Fruit fly (Drosophila melanogaster) whole organism, prepupa: ENCODE measurements around the gene UBL3.

Experiments used
- Blimp-1 ChIP-seq: fragments of 200-800 bp; sonication (Bioruptor generic); optimal IDR thresholded peaks from 3 replicates; lab custom pipeline; 2017; ENCODE audit warnings: missing biosample characterization, missing genetic modification characterization, mild to moderate bottlenecking, moderate library complexity, missing genetic modification reagents
- CG10669 ChIP-seq: fragments of 200-800 bp; sonication (Bioruptor generic); optimal IDR thresholded peaks from 3 replicates; lab custom pipeline; 2018; ENCODE audit warnings: missing biosample characterization, mild to moderate bottlenecking, missing genetic modification characterization, moderate library complexity
- CG11294 ChIP-seq: fragments of 200-800 bp; sonication (Bioruptor generic); IDR thresholded peaks from 2 replicates; pipeline ENCODE4 v1.3.6; 2022; ENCODE audit warnings: missing biosample characterization, missing genetic modification characterization
- CG15336 ChIP-seq: fragments of 200-800 bp; sonication (Bioruptor generic); IDR thresholded peaks from 2 replicates; pipeline ENCODE4 v1.3.6; 2022; ENCODE audit warnings: missing biosample characterization, missing genetic modification characterization
- CG1621 ChIP-seq: fragments of 200-800 bp; sonication (Bioruptor generic); optimal IDR thresholded peaks from 3 replicates; lab custom pipeline; 2018; ENCODE audit warnings: missing biosample characterization, mild to moderate bottlenecking, missing genetic modification characterization
- CG3032 ChIP-seq: fragments of 200-800 bp; optimal IDR thresholded peaks from 2 replicates; lab custom pipeline; 2019; ENCODE audit warnings: missing biosample characterization, mild to moderate bottlenecking, missing genetic modification characterization, moderate library complexity
- CG34406 ChIP-seq: fragments of 200-800 bp; sonication (Bioruptor generic); optimal IDR thresholded peaks from 3 replicates; lab custom pipeline; 2016; ENCODE audit warnings: missing biosample characterization, missing genetic modification characterization
- CG3919 ChIP-seq: fragments of 200-800 bp; sonication (Bioruptor generic); optimal IDR thresholded peaks from 3 replicates; lab custom pipeline; 2016; ENCODE audit warnings: missing biosample characterization, missing genetic modification characterization
- CG4318 ChIP-seq: fragments of 200-800 bp; sonication (Bioruptor generic); optimal IDR thresholded peaks from 3 replicates; lab custom pipeline; 2017; ENCODE audit warnings: missing biosample characterization, mild to moderate bottlenecking, missing genetic modification characterization
- CG6276 ChIP-seq: fragments of 200-800 bp; sonication (Bioruptor generic); optimal IDR thresholded peaks from 2 replicates; lab custom pipeline; 2017; ENCODE audit warnings: missing biosample characterization, mild to moderate bottlenecking, missing genetic modification characterization
- CG6808 ChIP-seq: fragments of 200-800 bp; sonication (Bioruptor generic); optimal IDR thresholded peaks from 3 replicates; lab custom pipeline; 2017; ENCODE audit warnings: missing biosample characterization, missing genetic modification characterization, mild to moderate bottlenecking, moderate library complexity, missing genetic modification reagents
- CG6854 ChIP-seq: fragments of 200-800 bp; sonication (Bioruptor generic); optimal IDR thresholded peaks from 2 replicates; lab custom pipeline; 2017; ENCODE audit warnings: missing biosample characterization, mild to moderate bottlenecking, missing genetic modification characterization
- CG8319 ChIP-seq: fragments of 200-800 bp; sonication (Bioruptor generic); optimal IDR thresholded peaks from 3 replicates; lab custom pipeline; 2016; ENCODE audit warnings: missing biosample characterization, missing genetic modification characterization
- CG8632 ChIP-seq: fragments of 200-800 bp; sonication (Bioruptor generic); optimal IDR thresholded peaks from 3 replicates; lab custom pipeline; 2016; ENCODE audit warnings: missing biosample characterization, missing genetic modification characterization
- CG9139 ChIP-seq: fragments of 200-800 bp; sonication (Bioruptor generic); optimal IDR thresholded peaks from 3 replicates; lab custom pipeline; 2017; ENCODE audit warnings: missing biosample characterization, mild to moderate bottlenecking, missing genetic modification characterization
- Eip75B ChIP-seq: fragments of 200-800 bp; sonication (Bioruptor generic); optimal IDR thresholded peaks from 3 replicates; lab custom pipeline; 2016; ENCODE audit warnings: missing biosample characterization, missing genetic modification characterization
- Eip78C ChIP-seq: fragments of 200-800 bp; sonication (Bioruptor generic); peaks from one replicate; lab custom pipeline; 2016; ENCODE audit warnings: missing biosample characterization, missing genetic modification characterization
- Eip93F ChIP-seq: fragments of 200-800 bp; sonication (Bioruptor generic); optimal IDR thresholded peaks from 2 replicates; lab custom pipeline; 2016; ENCODE audit warnings: missing biosample characterization, mild to moderate bottlenecking, missing genetic modification characterization
- Ets96B ChIP-seq: fragments of 200-800 bp; optimal IDR thresholded peaks from 2 replicates; lab custom pipeline; 2019; ENCODE audit warnings: missing biosample characterization, mild to moderate bottlenecking, missing genetic modification characterization, moderate library complexity
- Gug ChIP-seq: fragments of 200-800 bp; sonication (Bioruptor generic); IDR thresholded peaks from 2 replicates; pipeline ENCODE4 v1.3.6; 2022; ENCODE audit warnings: missing biosample characterization, missing genetic modification characterization
- Hr39 ChIP-seq: fragments of 200-800 bp; sonication (Bioruptor generic); optimal IDR thresholded peaks from 2 replicates; lab custom pipeline; 2016; ENCODE audit warnings: missing biosample characterization, missing genetic modification characterization
- Hr4 ChIP-seq: fragments of 200-800 bp; sonication (Bioruptor generic); optimal IDR thresholded peaks from 3 replicates; lab custom pipeline; 2016; ENCODE audit warnings: missing biosample characterization, missing genetic modification characterization
- Met ChIP-seq: fragments of 200-800 bp; sonication (Bioruptor generic); optimal IDR thresholded peaks from 3 replicates; lab custom pipeline; 2016; ENCODE audit warnings: missing biosample characterization, missing genetic modification characterization
- Smox ChIP-seq: fragments of 200-800 bp; sonication (Bioruptor generic); optimal IDR thresholded peaks from 3 replicates; lab custom pipeline; 2016; ENCODE audit warnings: missing biosample characterization, missing genetic modification characterization
- Sox102F ChIP-seq: fragments of 200-800 bp; sonication (Bioruptor generic); optimal IDR thresholded peaks from 2 replicates; lab custom pipeline; 2016; ENCODE audit warnings: missing biosample characterization, mild to moderate bottlenecking, missing genetic modification characterization
- achi ChIP-seq: fragments of 200-800 bp; sonication (Bioruptor generic); optimal IDR thresholded peaks from 3 replicates; lab custom pipeline; 2016; ENCODE audit warnings: missing biosample characterization, missing genetic modification characterization
- cyc ChIP-seq: fragments of 200-800 bp; sonication (Bioruptor generic); optimal IDR thresholded peaks from 3 replicates; lab custom pipeline; 2016; ENCODE audit warnings: missing biosample characterization, missing genetic modification characterization
- dac ChIP-seq: fragments of 200-800 bp; sonication (Bioruptor generic); optimal IDR thresholded peaks from 2 replicates; lab custom pipeline; 2017; ENCODE audit warnings: missing biosample characterization, mild to moderate bottlenecking, missing genetic modification characterization
- eg ChIP-seq: fragments of 200-800 bp; sonication (Bioruptor generic); IDR thresholded peaks from 3 replicates; pipeline ENCODE4 v1.3.6; 2022; ENCODE audit warnings: missing biosample characterization, missing genetic modification characterization
- esn ChIP-seq: fragments of 200-800 bp; sonication (Bioruptor generic); optimal IDR thresholded peaks from 2 replicates; lab custom pipeline; 2016; ENCODE audit warnings: missing biosample characterization, mild to moderate bottlenecking, missing genetic modification characterization, moderate library complexity
- fd85E ChIP-seq: fragments of 200-800 bp; sonication (Bioruptor generic); optimal IDR thresholded peaks from 3 replicates; lab custom pipeline; 2016; ENCODE audit warnings: missing biosample characterization, missing genetic modification characterization
- fkh ChIP-seq: fragments of 200-800 bp; sonication (Bioruptor generic); optimal IDR thresholded peaks from 3 replicates; lab custom pipeline; 2017; ENCODE audit warnings: missing biosample characterization, mild to moderate bottlenecking, missing genetic modification characterization, moderate library complexity
- lz ChIP-seq: fragments of 200-800 bp; sonication (Bioruptor generic); optimal IDR thresholded peaks from 3 replicates; lab custom pipeline; 2016; ENCODE audit warnings: missing biosample characterization, missing genetic modification characterization
- net ChIP-seq: fragments of 200-800 bp; sonication (Bioruptor generic); optimal IDR thresholded peaks from 3 replicates; lab custom pipeline; 2016; ENCODE audit warnings: missing biosample characterization, missing genetic modification characterization
- salr ChIP-seq, 2 experiments: fragments of 200-800 bp; sonication (Bioruptor generic); optimal IDR thresholded peaks; 3 replicates each; lab custom pipeline; 2016 to 2018; ENCODE audit warnings: missing biosample characterization in 2 of 2, missing genetic modification characterization in 2 of 2, mild to moderate bottlenecking in 1 of 2
- spab ChIP-seq: fragments of 200-800 bp; sonication (Bioruptor generic); optimal IDR thresholded peaks from 2 replicates; lab custom pipeline; 2017; ENCODE audit warnings: missing biosample characterization, mild to moderate bottlenecking, missing genetic modification characterization, missing genetic modification reagents
- ss ChIP-seq, 2 experiments: fragments of 200-800 bp; sonication (Bioruptor generic); optimal IDR thresholded peaks; 2 replicates in 1 of 2; 3 replicates in 1 of 2; lab custom pipeline; 2017 to 2018; ENCODE audit warnings: mild to moderate bottlenecking in 2 of 2, missing biosample characterization in 2 of 2, missing genetic modification characterization in 2 of 2, moderate library complexity in 1 of 2
- vri ChIP-seq: fragments of 200-800 bp; sonication (Bioruptor generic); optimal IDR thresholded peaks from 3 replicates; lab custom pipeline; 2016; ENCODE audit warnings: missing biosample characterization, mild to moderate bottlenecking, missing genetic modification characterization

Gene UBL3

DNA sequence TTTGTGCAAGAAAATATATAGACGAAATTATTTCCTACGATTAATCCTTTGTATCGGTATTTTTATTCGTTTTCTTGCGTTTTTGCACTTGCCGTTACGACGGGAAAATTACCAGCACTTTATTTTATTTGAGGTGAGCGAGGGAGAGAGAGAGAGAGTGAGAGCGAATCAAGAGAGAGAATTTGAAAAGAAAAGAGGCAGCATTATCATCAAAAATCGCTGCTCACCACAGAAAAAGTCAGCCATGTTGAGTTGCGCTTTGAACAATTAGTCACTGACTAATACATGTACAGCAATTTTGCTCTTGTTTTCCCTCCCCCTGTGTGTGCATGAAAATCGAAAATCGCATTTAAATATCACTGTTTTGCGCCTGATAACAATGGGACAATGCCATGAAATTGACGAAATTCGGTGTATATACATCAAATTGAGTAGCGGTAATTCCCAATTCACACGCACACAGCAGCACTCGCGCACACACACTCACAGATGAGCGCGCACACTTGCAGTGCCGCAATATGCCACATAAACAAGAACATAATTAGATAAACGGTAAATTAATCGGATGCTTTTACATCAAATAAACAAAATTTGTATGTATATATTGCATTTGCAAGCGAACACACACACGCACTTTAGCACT, 18.3 kb downstream of the UBL3 start:
- TF ChIP-seq CG34406: no peak
- TF ChIP-seq Smox (GFP tag; lab: Kevin White, UChicago): no peak
- peak; percentile 24 to 30 for TF ChIP-seq ss (GFP tag; optimal IDR thresholded peaks at IDR 0.05; lab: Kevin White, UChicago)
- no peak for TF ChIP-seq cyc (GFP tag; lab: Kevin White, UChicago)
- TF ChIP-seq CG6808: peak; percentile 22
- TF ChIP-seq fd85E: peak; percentile 15
- TF ChIP-seq Eip78C (GFP tag; lab: Kevin White, UChicago): peak; percentile 47
- no peak for TF ChIP-seq CG4318
- TF ChIP-seq Met (GFP tag; lab: Kevin White, UChicago): no peak
- TF ChIP-seq Eip93F: peak; percentile 22

DNA sequence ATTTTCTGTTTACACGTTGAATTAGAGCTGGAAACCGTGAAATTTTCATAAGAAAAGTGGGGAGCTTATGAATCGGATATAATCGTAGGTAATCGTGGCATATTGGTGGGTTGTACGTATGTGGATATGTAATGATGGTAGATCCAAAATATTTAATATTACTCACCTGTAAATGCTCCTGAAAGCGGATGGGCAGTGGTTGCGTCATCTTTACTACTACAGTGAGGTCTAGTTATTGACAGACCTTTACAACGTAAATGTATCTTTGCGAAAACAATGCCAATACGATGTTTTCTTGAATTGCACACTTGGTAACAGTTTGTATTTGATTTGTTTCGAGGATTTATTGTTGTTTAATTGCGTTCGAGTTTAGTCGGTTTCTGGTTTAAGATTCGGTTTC, 19.0 kb downstream of the UBL3 start:
- no peak for TF ChIP-seq net (GFP tag; lab: Kevin White, UChicago)
- no peak for TF ChIP-seq Met (GFP tag; lab: Kevin White, UChicago)
- TF ChIP-seq, all 60 proteins: peak for 0

DNA sequence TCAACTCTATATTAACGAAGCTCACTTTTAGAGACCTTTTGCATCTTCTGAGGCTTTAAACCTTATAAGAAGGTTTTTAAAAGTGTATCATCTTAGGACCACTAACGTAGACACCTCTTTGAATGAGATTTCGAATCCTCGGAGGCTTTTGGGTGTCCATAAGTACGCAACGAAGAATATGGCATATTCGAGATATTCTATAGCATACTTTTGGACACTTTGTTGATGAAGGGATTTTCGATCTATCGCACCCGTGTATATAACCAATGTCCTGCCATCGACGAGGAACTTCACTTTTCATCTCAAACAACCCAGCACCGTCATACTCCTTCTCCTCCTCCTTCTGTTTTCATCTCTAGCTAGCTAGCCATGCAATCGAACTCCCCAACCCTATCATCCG, 30.6 kb downstream of the UBL3 start:
- TF ChIP-seq Ets96B (no peak), lz (no peak), Sox102F (no peak), CG1621 (no peak), Blimp-1 (no peak), fkh (GFP tag; lab: Kevin White, UChicago) (no peak), Gug (GFP tag; lab: Robert Waterston, UW) (no peak), esn (GFP tag; lab: Kevin White, UChicago) (no peak), Hr4 (no peak), salr (GFP tag; optimal IDR thresholded peaks at IDR 0.05; lab: Kevin White, UChicago) (no peak), CG9139 (GFP tag; lab: Kevin White, UChicago) (no peak), CG3919 (no peak), CG6276 (GFP tag; lab: Kevin White, UChicago) (no peak), Hr39 (GFP tag; lab: Kevin White, UChicago) (no peak), CG3032 (tag; lab: Kevin White, UChicago) (no peak), net (GFP tag; lab: Kevin White, UChicago) (no peak), achi (GFP tag; lab: Kevin White, UChicago) (no peak), spab (GFP tag; lab: Kevin White, UChicago) (no peak), CG6854 (no peak), CG15336 (no peak)

DNA sequence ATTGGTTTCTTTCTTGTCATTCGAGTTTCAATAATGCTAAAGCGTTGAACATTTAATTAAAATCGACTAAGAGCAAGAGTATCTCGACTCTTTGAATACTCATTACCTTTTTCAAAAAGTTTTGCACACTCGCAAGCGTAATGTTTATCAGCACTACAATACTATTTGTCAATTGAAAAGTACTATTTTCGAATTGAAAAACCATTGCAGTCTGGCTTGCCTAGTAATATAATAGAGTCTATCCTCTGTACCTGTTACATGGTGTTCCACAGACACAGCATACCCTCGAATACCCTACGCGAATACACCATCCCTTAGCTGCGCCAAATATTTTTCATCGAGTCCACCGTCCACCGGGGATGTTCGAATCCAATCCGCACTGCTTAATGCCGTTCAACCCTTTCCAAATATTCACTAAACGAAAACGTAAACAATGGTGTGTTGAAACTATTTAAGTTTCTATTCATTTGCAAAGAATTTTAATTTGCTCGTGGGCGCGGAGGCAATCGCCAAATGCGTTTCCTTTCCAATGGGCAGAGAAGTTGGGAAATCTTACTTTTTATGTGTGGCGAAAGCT, 34.3 kb downstream of the UBL3 start:
- TF ChIP-seq Eip75B (GFP tag; lab: Kevin White, UChicago) (no peak), esn (GFP tag; lab: Kevin White, UChicago) (peak; percentile 25), cyc (GFP tag; lab: Kevin White, UChicago) (no peak), CG8319 (GFP tag; lab: Kevin White, UChicago) (no peak), Eip78C (GFP tag; lab: Kevin White, UChicago) (peak; percentile 74), Gug (GFP tag; lab: Robert Waterston, UW) (no peak)

DNA sequence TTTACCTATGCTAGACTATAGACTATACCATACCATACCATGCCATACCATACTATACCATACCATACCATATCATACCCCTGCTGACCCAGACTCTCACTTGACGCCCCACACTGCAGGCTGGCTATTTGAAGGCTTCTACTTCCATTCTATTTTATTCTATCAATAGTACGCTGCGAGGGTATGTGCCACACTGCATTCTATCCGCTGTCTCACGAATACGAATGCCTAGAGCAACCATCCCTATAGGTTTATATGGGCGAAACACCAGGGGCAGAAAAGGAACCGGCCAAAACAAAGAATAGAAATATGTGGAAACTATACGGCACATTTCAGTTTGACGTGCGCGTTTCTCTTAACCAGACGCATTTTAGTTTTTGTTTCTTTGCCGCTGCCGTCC, 35.2 kb downstream of the UBL3 start:
- TF ChIP-seq vri (GFP tag; lab: Kevin White, UChicago) (no peak), fd85E (no peak), Hr39 (GFP tag; lab: Kevin White, UChicago) (no peak), CG8632 (GFP tag; lab: Kevin White, UChicago) (no peak), CG8319 (GFP tag; lab: Kevin White, UChicago) (no peak), CG11294 (GFP tag; lab: Robert Waterston, UW) (no peak), Gug (GFP tag; lab: Robert Waterston, UW) (no peak), eg (GFP tag; lab: Robert Waterston, UW) (no peak), CG6854 (no peak), CG10669 (no peak), dac (GFP tag; lab: Kevin White, UChicago) (no peak)
